Worm (Caenorhabditis elegans) whole organism, midembryonic: Measurements from ENCODE around the gene hlb-1.

Experiments
- T22C8.4 ChIP-seq: fragments of 200-800 bp; sonication (Bioruptor generic); IDR thresholded peaks from 2 replicates; pipeline ENCODE4 v1.3.6; 2022; ENCODE audit warnings: missing genetic modification characterization, missing compliant biosample characterization
- flt-1 ChIP-seq: fragments of 200-800 bp; sonication (Bioruptor generic); IDR thresholded peaks from 2 replicates; pipeline ENCODE4 v1.3.6; 2022; ENCODE audit warnings: missing genetic modification characterization, missing compliant biosample characterization
- klf-2 ChIP-seq: fragments of 200-800 bp; sonication (Bioruptor generic); conservative IDR thresholded peaks from 2 replicates; pipeline ENCODE4 v1.3.6; 2022; ENCODE audit warnings: missing genetic modification reagents, missing genetic modification characterization, missing compliant biosample characterization
- med-1 ChIP-seq: sonication (generic microtip); optimal IDR thresholded peaks from 2 replicates; lab custom pipeline; 2017; ENCODE audit warnings: missing genetic modification characterization, mild to moderate bottlenecking, missing compliant biosample characterization, antibody characterized with exemption, missing genetic modification reagents; ENCODE audit not compliant: insufficient read depth
- ref-1 ChIP-seq: fragments of 200-800 bp; sonication (Bioruptor generic); conservative IDR thresholded peaks from 2 replicates; pipeline ENCODE4 v1.3.6; 2022; ENCODE audit warnings: missing genetic modification reagents, missing genetic modification characterization, missing compliant biosample characterization
- tab-1 ChIP-seq: fragments of 200-800 bp; sonication (Bioruptor generic); IDR thresholded peaks from 2 replicates; pipeline ENCODE4 v1.3.6; 2022; ENCODE audit warnings: missing genetic modification characterization, missing compliant biosample characterization
- ztf-23 ChIP-seq: fragments of 200-800 bp; sonication (Bioruptor generic); IDR thresholded peaks from 2 replicates; pipeline ENCODE4 v1.3.6; 2022; ENCODE audit warnings: missing genetic modification reagents, missing genetic modification characterization, missing compliant biosample characterization

DNA sequence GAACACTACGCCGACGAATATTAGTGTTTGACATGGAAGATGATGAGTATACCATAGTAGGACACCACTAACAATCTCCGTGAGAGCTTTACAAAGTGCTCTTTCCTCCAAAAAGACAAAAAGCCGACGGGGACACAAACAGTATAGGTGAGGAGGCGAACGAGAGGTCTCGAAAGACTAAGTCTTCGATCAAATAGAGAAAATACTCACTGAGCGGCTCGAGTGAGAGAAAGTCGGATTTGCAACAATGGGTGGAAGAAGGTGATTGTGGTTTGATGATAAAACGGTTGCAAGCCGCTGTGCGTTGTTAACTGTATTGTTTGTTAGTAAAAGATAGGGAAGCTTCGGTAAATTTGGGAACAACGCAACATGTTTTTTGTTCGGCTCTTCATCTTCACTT is at the start of gene hlb-1:
- TF ChIP-seq klf-2 (no peak), ref-1 (GFP tag; lab: Robert Waterston, UW) (no peak), T22C8.4 (GFP tag; lab: Robert Waterston, UW) (no peak), flt-1 (no peak), med-1 (no peak), tab-1 (GFP tag; lab: Robert Waterston, UW) (no peak), ztf-23 (GFP tag; lab: Robert Waterston, UW) (0 out of 2 replicates have a peak, but pooled peaks have one; percentile 23)
